Fruit fly (Drosophila melanogaster) whole organism, pupa: ENCODE data around the gene CG5639.

Source experiments
- CG10348 ChIP-seq: fragments of 200-800 bp; sonication (Bioruptor generic); IDR thresholded peaks from 2 replicates; pipeline ENCODE4 v1.3.6; 2022; ENCODE audit warnings: missing biosample characterization, missing genetic modification characterization
- CG12605 ChIP-seq: fragments of 200-800 bp; sonication (Bioruptor generic); IDR thresholded peaks from 2 replicates; pipeline ENCODE4 v1.3.6; 2022; ENCODE audit warnings: missing biosample characterization, missing genetic modification characterization
- CG13204 ChIP-seq: fragments of 200-800 bp; sonication (Bioruptor generic); optimal IDR thresholded peaks from 2 replicates; lab custom pipeline; 2018; ENCODE audit warnings: missing biosample characterization, mild to moderate bottlenecking, missing genetic modification characterization, moderate library complexity
- CG14655 ChIP-seq: fragments of 200-800 bp; sonication (Bioruptor generic); optimal IDR thresholded peaks from 3 replicates; lab custom pipeline; 2017; ENCODE audit warnings: mild to moderate bottlenecking, missing biosample characterization, missing genetic modification reagents, missing genetic modification characterization
- CG15710 ChIP-seq: fragments of 200-800 bp; sonication (Bioruptor generic); optimal IDR thresholded peaks from 2 replicates; lab custom pipeline; 2018; ENCODE audit warnings: missing biosample characterization, mild to moderate bottlenecking, missing genetic modification characterization, moderate library complexity
- CG17806 ChIP-seq: fragments of 200-800 bp; sonication (Bioruptor generic); optimal IDR thresholded peaks from 2 replicates; lab custom pipeline; 2018; ENCODE audit warnings: missing biosample characterization, mild to moderate bottlenecking, missing genetic modification characterization, moderate library complexity
- CG32121 ChIP-seq: fragments of 200-800 bp; sonication (Bioruptor generic); IDR thresholded peaks from 2 replicates; pipeline ENCODE4 v1.3.6; 2022; ENCODE audit warnings: missing biosample characterization, missing genetic modification characterization
- CG34367 ChIP-seq: fragments of 200-800 bp; sonication (Bioruptor generic); optimal IDR thresholded peaks from 2 replicates; lab custom pipeline; 2018; ENCODE audit warnings: missing biosample characterization, mild to moderate bottlenecking, missing genetic modification characterization
- CG4496 ChIP-seq: fragments of 200-800 bp; sonication (Bioruptor generic); IDR thresholded peaks from 3 replicates; pipeline ENCODE4 v1.3.6; 2022; ENCODE audit warnings: missing biosample characterization, missing genetic modification characterization
- CG8159 ChIP-seq: fragments of 200-800 bp; sonication (Bioruptor generic); optimal IDR thresholded peaks from 3 replicates; lab custom pipeline; 2018; ENCODE audit warnings: missing biosample characterization, mild to moderate bottlenecking, missing genetic modification characterization, moderate library complexity
- CG8301 ChIP-seq: fragments of 200-800 bp; sonication (Bioruptor generic); optimal IDR thresholded peaks from 2 replicates; lab custom pipeline; 2018; ENCODE audit warnings: missing biosample characterization, mild to moderate bottlenecking, missing genetic modification characterization
- CG9948 ChIP-seq: fragments of 200-800 bp; sonication (Bioruptor generic); optimal IDR thresholded peaks from 2 replicates; lab custom pipeline; 2018; ENCODE audit warnings: missing biosample characterization, mild to moderate bottlenecking, missing genetic modification characterization, moderate library complexity
- D1 ChIP-seq: fragments of 200-800 bp; sonication (Bioruptor generic); optimal IDR thresholded peaks from 2 replicates; lab custom pipeline; 2018; ENCODE audit warnings: missing biosample characterization, mild to moderate bottlenecking, missing genetic modification characterization, moderate library complexity
- EcR ChIP-seq: fragments of 200-800 bp; sonication (Bioruptor generic); optimal IDR thresholded peaks from 3 replicates; lab custom pipeline; 2019; ENCODE audit warnings: missing biosample characterization, missing genetic modification characterization, mild to moderate bottlenecking, moderate library complexity, missing genetic modification reagents
- Ets98B ChIP-seq: fragments of 200-800 bp; sonication (Bioruptor generic); IDR thresholded peaks from 2 replicates; pipeline ENCODE4 v1.3.6; 2022; ENCODE audit warnings: missing biosample characterization, missing genetic modification characterization
- Pif1A ChIP-seq: fragments of 200-800 bp; sonication (Bioruptor generic); optimal IDR thresholded peaks from 3 replicates; lab custom pipeline; 2016; ENCODE audit warnings: missing biosample characterization, missing genetic modification characterization
- Pif1B ChIP-seq: fragments of 200-800 bp; sonication (Bioruptor generic); optimal IDR thresholded peaks from 3 replicates; lab custom pipeline; 2016; ENCODE audit warnings: missing biosample characterization, missing genetic modification characterization
- Snoo ChIP-seq: fragments of 200-800 bp; sonication (Bioruptor generic); optimal IDR thresholded peaks from 3 replicates; lab custom pipeline; 2017; ENCODE audit warnings: missing biosample characterization, mild to moderate bottlenecking, missing genetic modification characterization, inconsistent platforms
- fd96Ca ChIP-seq: fragments of 200-800 bp; sonication (Bioruptor generic); IDR thresholded peaks from 3 replicates; pipeline ENCODE4 v1.3.6; 2022; ENCODE audit warnings: missing biosample characterization, missing genetic modification characterization
- gl ChIP-seq: fragments of 200-800 bp; sonication (Bioruptor generic); optimal IDR thresholded peaks from 2 replicates; lab custom pipeline; 2018; ENCODE audit warnings: missing biosample characterization, mild to moderate bottlenecking, missing genetic modification characterization
- rn ChIP-seq: fragments of 200-800 bp; sonication (Bioruptor generic); IDR thresholded peaks from 2 replicates; pipeline ENCODE4 v1.3.6; 2022; ENCODE audit warnings: missing biosample characterization, missing genetic modification characterization

The CG5639 gene

DNA sequence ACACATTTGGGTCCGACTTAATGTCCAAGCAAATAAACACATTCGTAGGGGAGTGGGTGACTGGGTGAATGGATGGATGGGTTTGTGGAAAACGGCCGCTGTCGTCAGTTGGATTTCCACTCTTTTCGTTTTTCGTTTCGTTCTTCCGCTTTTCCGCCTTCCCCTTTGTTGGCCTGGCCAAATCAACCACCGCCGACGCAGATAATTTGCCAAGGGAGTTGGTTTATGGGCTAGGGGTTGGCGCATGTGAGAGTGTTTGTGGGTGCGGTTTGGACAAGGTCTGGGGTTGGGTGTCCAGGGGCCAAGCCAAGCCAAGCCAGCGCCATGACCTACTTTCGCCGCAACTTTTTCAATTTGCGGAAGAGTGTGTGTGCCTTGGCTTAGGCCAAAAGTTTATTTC lies 27.1 kb upstream of the CG5639 start:
- no peak for TF ChIP-seq CG10348 (GFP tag; lab: Robert Waterston, UW)
- TF ChIP-seq D1 (tag; lab: Kevin White, UChicago): no peak
- no peak for TF ChIP-seq CG14655 (GFP tag; lab: Kevin White, UChicago)
- TF ChIP-seq rn (GFP tag; lab: Robert Waterston, UW): no peak
- TF ChIP-seq Snoo: no peak
- TF ChIP-seq gl (tag; lab: Kevin White, UChicago): no peak
- no peak for TF ChIP-seq EcR (GFP tag; lab: Kevin White, UChicago)
- TF ChIP-seq CG34367 (tag; lab: Kevin White, UChicago): no peak
- no peak for TF ChIP-seq CG8159 (tag; lab: Kevin White, UChicago)
- no peak for TF ChIP-seq fd96Ca (GFP tag; lab: Robert Waterston, UW)
- no peak for TF ChIP-seq Pif1B (GFP tag; lab: Kevin White, UChicago)
- no peak for TF ChIP-seq CG32121 (GFP tag; lab: Robert Waterston, UW)
- TF ChIP-seq Pif1A: no peak
- TF ChIP-seq CG17806 (tag; lab: Kevin White, UChicago): no peak
- TF ChIP-seq CG12605 (GFP tag; lab: Robert Waterston, UW): no peak
- no peak for TF ChIP-seq CG15710 (tag; lab: Kevin White, UChicago)
- TF ChIP-seq, all 21 proteins: peak for 0

DNA sequence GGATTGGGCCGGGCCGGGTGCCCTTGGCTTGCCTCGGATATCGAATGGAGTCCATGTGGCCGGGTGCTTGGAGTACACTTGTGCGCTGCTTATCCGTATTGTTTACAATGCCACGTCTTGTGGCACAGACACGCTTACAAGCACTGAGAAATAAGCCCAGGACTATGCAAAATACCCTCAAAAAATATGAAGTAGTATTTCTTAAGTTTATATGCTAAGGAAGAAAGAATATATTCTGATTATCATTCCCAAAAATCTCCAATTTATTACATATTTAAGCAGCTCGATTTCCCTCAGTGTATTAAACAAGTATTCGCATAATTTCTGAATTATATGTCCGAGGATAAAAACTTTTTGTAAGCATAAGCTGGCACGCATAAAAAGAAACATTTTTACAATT lies 25.9 kb upstream of the CG5639 start:
- no peak for TF ChIP-seq CG10348 (GFP tag; lab: Robert Waterston, UW)
- TF ChIP-seq Pif1B (GFP tag; lab: Kevin White, UChicago): no peak
- peak; percentile 4 for TF ChIP-seq CG14655 (GFP tag; lab: Kevin White, UChicago)
- no peak for TF ChIP-seq CG34367 (tag; lab: Kevin White, UChicago)
- peak; percentile 31 for TF ChIP-seq CG15710 (tag; lab: Kevin White, UChicago)
- peak; percentile 42 for TF ChIP-seq CG8159 (tag; lab: Kevin White, UChicago)
- no peak for TF ChIP-seq CG8301
- TF ChIP-seq rn (GFP tag; lab: Robert Waterston, UW): no peak
- TF ChIP-seq gl (tag; lab: Kevin White, UChicago): no peak
- no peak for TF ChIP-seq CG9948 (tag; lab: Kevin White, UChicago)
- TF ChIP-seq Snoo: no peak
- no peak for TF ChIP-seq D1 (tag; lab: Kevin White, UChicago)
- no peak for TF ChIP-seq CG4496 (GFP tag; lab: Robert Waterston, UW)
- no peak for TF ChIP-seq CG13204 (GFP tag; lab: Kevin White, UChicago)
- no peak for TF ChIP-seq fd96Ca (GFP tag; lab: Robert Waterston, UW)

DNA sequence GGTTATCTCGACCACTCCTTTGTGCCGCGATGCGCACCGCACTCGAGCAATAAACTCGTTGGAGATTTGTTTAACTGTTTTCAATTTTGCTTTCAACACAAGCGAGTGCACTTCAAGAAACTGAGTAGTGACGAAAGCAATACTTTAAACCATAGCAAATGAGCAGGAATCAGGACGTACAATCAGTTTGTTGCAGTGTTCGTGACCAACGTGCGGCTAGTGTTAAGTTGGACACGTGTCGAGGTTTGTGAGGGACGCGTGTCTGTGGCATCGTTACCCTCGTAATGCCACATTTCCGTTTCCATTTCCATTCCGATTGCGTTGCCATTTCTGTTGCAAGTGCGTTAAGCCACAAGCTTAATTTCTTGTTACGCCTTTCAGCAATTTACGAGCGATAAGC lies 20.6 kb upstream of the CG5639 start:
- no peak for TF ChIP-seq CG14655 (GFP tag; lab: Kevin White, UChicago)
- TF ChIP-seq, all 21 proteins: peak for 0

DNA sequence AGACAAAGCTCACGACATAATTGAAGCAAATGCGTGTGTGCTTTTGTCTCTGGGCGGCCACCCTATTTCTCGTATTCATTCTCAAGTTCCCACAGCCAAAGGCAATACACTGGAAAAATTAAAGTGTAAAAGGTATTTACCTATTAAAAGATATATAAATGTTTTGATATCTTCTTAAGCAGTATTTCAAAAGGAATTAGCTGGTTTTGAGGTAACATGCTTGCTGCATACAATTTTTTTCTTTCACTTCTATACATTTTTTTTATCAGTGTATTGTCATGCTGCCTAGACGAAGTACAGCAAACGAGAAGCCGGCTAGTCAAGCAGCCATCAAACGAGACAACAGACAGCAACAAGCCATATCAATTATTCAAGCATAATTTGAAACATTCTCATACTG lies 17.9 kb upstream of the CG5639 start:
- TF ChIP-seq CG15710 (tag; lab: Kevin White, UChicago): no peak
- no peak for TF ChIP-seq CG8301
- TF ChIP-seq CG17806 (tag; lab: Kevin White, UChicago): peak; percentile 8
- no peak for TF ChIP-seq CG14655 (GFP tag; lab: Kevin White, UChicago)
- no peak for TF ChIP-seq D1 (tag; lab: Kevin White, UChicago)
- TF ChIP-seq CG8159 (tag; lab: Kevin White, UChicago): peak; percentile 48
- no peak for TF ChIP-seq Ets98B
- TF ChIP-seq Snoo: no peak
- TF ChIP-seq CG34367 (tag; lab: Kevin White, UChicago): no peak
- no peak for TF ChIP-seq CG10348 (GFP tag; lab: Robert Waterston, UW)
- TF ChIP-seq Pif1A: no peak
- no peak for TF ChIP-seq Pif1B (GFP tag; lab: Kevin White, UChicago)
- no peak for TF ChIP-seq CG12605 (GFP tag; lab: Robert Waterston, UW)
- TF ChIP-seq rn (GFP tag; lab: Robert Waterston, UW): no peak
- no peak for TF ChIP-seq gl (tag; lab: Kevin White, UChicago)

DNA sequence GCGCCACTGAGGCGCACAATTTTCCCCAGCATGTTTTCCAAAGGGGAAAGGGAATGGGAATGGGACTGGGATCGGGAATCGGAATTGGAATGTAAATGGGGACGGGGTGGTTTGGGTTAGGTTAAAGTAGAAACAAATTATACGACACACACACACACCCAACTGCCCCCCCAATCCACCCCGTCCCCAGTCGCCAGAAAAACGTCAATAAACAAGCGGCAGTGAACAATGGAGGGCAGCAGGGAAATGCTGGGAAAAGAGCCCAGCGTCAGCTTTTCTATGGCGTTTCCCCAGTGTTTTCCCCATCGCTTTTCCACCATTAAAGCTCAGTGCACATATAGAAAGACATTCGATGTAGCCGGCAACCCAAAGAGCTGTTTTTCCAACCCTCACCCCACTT lies 14.7 kb upstream of the CG5639 start:
- TF ChIP-seq CG8301: no peak
- no peak for TF ChIP-seq Pif1B (GFP tag; lab: Kevin White, UChicago)
- no peak for TF ChIP-seq gl (tag; lab: Kevin White, UChicago)
- TF ChIP-seq CG8159 (tag; lab: Kevin White, UChicago): no peak

DNA sequence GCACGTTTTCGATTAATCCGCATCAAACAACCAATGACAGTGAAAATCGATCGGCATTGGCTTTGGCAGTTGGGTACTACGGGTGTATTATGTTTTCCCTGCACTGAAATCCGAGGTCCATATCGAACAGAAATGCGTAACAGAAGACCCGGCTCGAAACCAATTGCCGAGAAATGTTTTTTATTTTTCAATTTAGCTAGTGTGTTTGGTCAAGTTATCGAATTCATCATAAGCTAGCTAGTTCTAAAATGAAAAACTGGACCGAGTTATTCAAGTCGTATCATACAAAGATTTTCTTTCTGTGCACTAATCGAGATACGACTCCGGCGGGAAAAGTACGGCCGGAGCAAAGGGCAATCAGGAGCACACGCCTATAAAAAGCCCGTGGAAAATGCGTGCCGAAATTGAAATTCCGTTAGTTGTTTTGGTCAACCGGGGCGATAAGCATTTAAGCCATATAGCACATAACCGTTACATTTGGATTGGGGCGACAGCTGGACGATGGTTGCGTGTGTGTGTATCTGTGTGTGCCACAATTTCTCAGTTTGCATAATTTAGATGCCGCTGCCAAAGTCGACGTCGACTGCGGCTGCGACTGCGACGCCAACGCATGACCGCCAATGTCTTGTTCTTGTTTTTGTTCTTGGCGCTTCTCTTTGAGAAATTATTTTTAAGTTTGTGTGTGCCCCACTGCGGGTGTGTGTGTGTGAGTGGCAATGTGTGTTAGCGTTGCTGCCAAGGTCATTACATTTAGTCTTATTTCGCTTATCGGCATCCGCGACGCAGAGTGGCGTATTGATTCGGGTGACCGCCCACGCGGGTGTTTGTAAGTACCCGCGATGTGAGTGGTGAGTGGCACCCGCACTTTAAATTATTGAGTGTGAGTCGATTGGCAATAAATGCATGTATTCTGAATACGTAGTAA lies 13.4 kb upstream of the CG5639 start:
- TF ChIP-seq EcR (GFP tag; lab: Kevin White, UChicago) (no peak), D1 (tag; lab: Kevin White, UChicago) (no peak)
- TF ChIP-seq, all 21 proteins: peak for 0
